Fruit fly (Drosophila melanogaster): ENCODE data around the gene Nrt.
A peak's percentile ranks its signal among the peaks of the same experiment; 100 is the strongest.

The Nrt gene

dm6 chr3L:16733246-16733645 lies 32.6 kb upstream of the Nrt start, which contains the start of gene CG9701:
CG9701 (plus strand) TSS chr3L:16733546.
- TF ChIP-seq CG8159 (tag; optimal IDR thresholded peaks at IDR 0.05) (no peak), CG4496 (GFP tag; IDR thresholded peaks at IDR 0.05) (no peak), rn (GFP tag; IDR thresholded peaks at IDR 0.05) (no peak), Ets98B (GFP tag; IDR thresholded peaks at IDR 0.05) (no peak), Pif1B (GFP tag; optimal IDR thresholded peaks at IDR 0.05) (no peak)

- peak; percentile 67 for TF ChIP-seq D1 (tag; optimal IDR thresholded peaks at IDR 0.05)
- TF ChIP-seq CG14655 (GFP tag; optimal IDR thresholded peaks at IDR 0.05) = no peak
- TF ChIP-seq Snoo (tag; optimal IDR thresholded peaks at IDR 0.05) = no peak
Measured at dm6 chr3L:16741660-16742059, 24.2 kb upstream of the Nrt start.

- TF ChIP-seq rn (GFP tag; IDR thresholded peaks at IDR 0.05) = no peak
- no peak for TF ChIP-seq CG15710 (tag; optimal IDR thresholded peaks at IDR 0.05)
- no peak for TF ChIP-seq Pif1A (GFP tag; optimal IDR thresholded peaks at IDR 0.05)
- TF ChIP-seq CG9948 (tag; optimal IDR thresholded peaks at IDR 0.05) = no peak
- no peak for TF ChIP-seq EcR (GFP tag; optimal IDR thresholded peaks at IDR 0.05)
- TF ChIP-seq CG13204 (GFP tag; optimal IDR thresholded peaks at IDR 0.05) = no peak
- no peak for TF ChIP-seq CG4496 (GFP tag; IDR thresholded peaks at IDR 0.05)
- no peak for TF ChIP-seq CG14655 (GFP tag; optimal IDR thresholded peaks at IDR 0.05)
- no peak for TF ChIP-seq fd96Ca (GFP tag; IDR thresholded peaks at IDR 0.05)
- no peak for TF ChIP-seq D1 (tag; optimal IDR thresholded peaks at IDR 0.05)
- TF ChIP-seq CG10348 (GFP tag; IDR thresholded peaks at IDR 0.05) = no peak
- no peak for TF ChIP-seq gl (tag; optimal IDR thresholded peaks at IDR 0.05)
- no peak for TF ChIP-seq Ets98B (GFP tag; IDR thresholded peaks at IDR 0.05)
- no peak for TF ChIP-seq CG34367 (tag; optimal IDR thresholded peaks at IDR 0.05)
- TF ChIP-seq CG32121 (GFP tag; IDR thresholded peaks at IDR 0.05) = no peak
- no peak for TF ChIP-seq Snoo (tag; optimal IDR thresholded peaks at IDR 0.05)
- TF ChIP-seq CG8159 (tag; optimal IDR thresholded peaks at IDR 0.05) = no peak
- TF ChIP-seq CG12605 (GFP tag; IDR thresholded peaks at IDR 0.05) = no peak
Measured at dm6 chr3L:16743906-16744704, 21.8 kb upstream of the Nrt start.

- TF ChIP-seq CG34367 (tag; optimal IDR thresholded peaks at IDR 0.05) (no peak), CG14655 (GFP tag; optimal IDR thresholded peaks at IDR 0.05) (peak; percentile 31), CG32121 (GFP tag; IDR thresholded peaks at IDR 0.05) (no peak), Pif1B (GFP tag; optimal IDR thresholded peaks at IDR 0.05) (no peak), CG12605 (GFP tag; IDR thresholded peaks at IDR 0.05) (no peak), CG8301 (tag; optimal IDR thresholded peaks at IDR 0.05) (peak; percentile 54), CG13204 (GFP tag; optimal IDR thresholded peaks at IDR 0.05) (no peak), gl (tag; optimal IDR thresholded peaks at IDR 0.05) (no peak), CG8159 (tag; optimal IDR thresholded peaks at IDR 0.05) (peak; percentile 37), CG15710 (tag; optimal IDR thresholded peaks at IDR 0.05) (peak; percentile 20), CG9948 (tag; optimal IDR thresholded peaks at IDR 0.05) (peak; percentile 67)
Measured at dm6 chr3L:16746586-16747383, 19.1 kb upstream of the Nrt start.

- TF ChIP-seq D1 (tag; optimal IDR thresholded peaks at IDR 0.05) (no peak), CG14655 (GFP tag; optimal IDR thresholded peaks at IDR 0.05) (peak; percentile 69), CG12605 (GFP tag; IDR thresholded peaks at IDR 0.05) (no peak), CG17806 (tag; optimal IDR thresholded peaks at IDR 0.05) (peak; percentile 57), CG13204 (GFP tag; optimal IDR thresholded peaks at IDR 0.05) (no peak), CG8301 (tag; optimal IDR thresholded peaks at IDR 0.05) (peak; percentile 67), CG15710 (tag; optimal IDR thresholded peaks at IDR 0.05) (peak; percentile 55), Ets98B (GFP tag; IDR thresholded peaks at IDR 0.05) (no peak), Snoo (tag; optimal IDR thresholded peaks at IDR 0.05) (peak; percentile 42), Pif1B (GFP tag; optimal IDR thresholded peaks at IDR 0.05) (peak; percentile 12), EcR (GFP tag; optimal IDR thresholded peaks at IDR 0.05) (no peak), CG32121 (GFP tag; IDR thresholded peaks at IDR 0.05) (0 out of 2 replicates have a peak, but pooled peaks have one; percentile 44), CG9948 (tag; optimal IDR thresholded peaks at IDR 0.05) (peak; percentile 56), CG4496 (GFP tag; IDR thresholded peaks at IDR 0.05) (0 out of 3 replicates have a peak, but pooled peaks have one; percentile 31), CG34367 (tag; optimal IDR thresholded peaks at IDR 0.05) (peak; percentile 36), fd96Ca (GFP tag; IDR thresholded peaks at IDR 0.05) (no peak), rn (GFP tag; IDR thresholded peaks at IDR 0.05) (no peak), CG10348 (GFP tag; IDR thresholded peaks at IDR 0.05) (no peak), Pif1A (GFP tag; optimal IDR thresholded peaks at IDR 0.05) (peak; percentile 29), CG8159 (tag; optimal IDR thresholded peaks at IDR 0.05) (peak; percentile 66), gl (tag; optimal IDR thresholded peaks at IDR 0.05) (no peak)
Measured at dm6 chr3L:16748343-16748742, 17.5 kb upstream of the Nrt start.

dm6 chr3L:16749726-16750125 lies 16.1 kb upstream of the Nrt start:
- TF ChIP-seq CG4496 (GFP tag; IDR thresholded peaks at IDR 0.05) (peak; percentile 78), CG9948 (tag; optimal IDR thresholded peaks at IDR 0.05) (peak; percentile 83), CG34367 (tag; optimal IDR thresholded peaks at IDR 0.05) (peak; percentile 43), CG32121 (GFP tag; IDR thresholded peaks at IDR 0.05) (no peak), CG8159 (tag; optimal IDR thresholded peaks at IDR 0.05) (peak; percentile 75), EcR (GFP tag; optimal IDR thresholded peaks at IDR 0.05) (no peak), CG15710 (tag; optimal IDR thresholded peaks at IDR 0.05) (peak; percentile 67), Snoo (tag; optimal IDR thresholded peaks at IDR 0.05) (no peak), CG10348 (GFP tag; IDR thresholded peaks at IDR 0.05) (no peak), D1 (tag; optimal IDR thresholded peaks at IDR 0.05) (peak; percentile 32), CG14655 (GFP tag; optimal IDR thresholded peaks at IDR 0.05) (peak; percentile 89), rn (GFP tag; IDR thresholded peaks at IDR 0.05) (no peak), CG17806 (tag; optimal IDR thresholded peaks at IDR 0.05) (peak; percentile 79), Ets98B (GFP tag; IDR thresholded peaks at IDR 0.05) (peak; percentile 50; the same call in 1 of the 2 replicates), Pif1B (GFP tag; optimal IDR thresholded peaks at IDR 0.05) (peak; percentile 52), gl (tag; optimal IDR thresholded peaks at IDR 0.05) (peak; percentile 14), CG13204 (GFP tag; optimal IDR thresholded peaks at IDR 0.05) (no peak), fd96Ca (GFP tag; IDR thresholded peaks at IDR 0.05) (no peak), Pif1A (GFP tag; optimal IDR thresholded peaks at IDR 0.05) (peak; percentile 7), CG8301 (tag; optimal IDR thresholded peaks at IDR 0.05) (peak; percentile 84)
